Worm (Caenorhabditis elegans) whole organism, midembryonic: ENCODE measurements around the gene vpat-1.

Experiments
- T22C8.4 ChIP-seq: fragments of 200-800 bp; sonication (Bioruptor generic); IDR thresholded peaks from 2 replicates; pipeline ENCODE4 v1.3.6; 2022; ENCODE audit warnings: missing genetic modification characterization, missing compliant biosample characterization
- cog-1 ChIP-seq: sonication (generic microtip); optimal IDR thresholded peaks from 2 replicates; lab custom pipeline; 2016; ENCODE audit warnings: missing genetic modification characterization, missing compliant biosample characterization
- flt-1 ChIP-seq: fragments of 200-800 bp; sonication (Bioruptor generic); IDR thresholded peaks from 2 replicates; pipeline ENCODE4 v1.3.6; 2022; ENCODE audit warnings: missing genetic modification characterization, missing compliant biosample characterization
- klf-2 ChIP-seq: fragments of 200-800 bp; sonication (Bioruptor generic); conservative IDR thresholded peaks from 2 replicates; pipeline ENCODE4 v1.3.6; 2022; ENCODE audit warnings: missing genetic modification reagents, missing genetic modification characterization, missing compliant biosample characterization
- med-1 ChIP-seq: sonication (generic microtip); optimal IDR thresholded peaks from 2 replicates; lab custom pipeline; 2017; ENCODE audit warnings: missing genetic modification characterization, mild to moderate bottlenecking, missing compliant biosample characterization, antibody characterized with exemption, missing genetic modification reagents; ENCODE audit not compliant: insufficient read depth
- ref-1 ChIP-seq: fragments of 200-800 bp; sonication (Bioruptor generic); conservative IDR thresholded peaks from 2 replicates; pipeline ENCODE4 v1.3.6; 2022; ENCODE audit warnings: missing genetic modification reagents, missing genetic modification characterization, missing compliant biosample characterization
- tab-1 ChIP-seq: fragments of 200-800 bp; sonication (Bioruptor generic); IDR thresholded peaks from 2 replicates; pipeline ENCODE4 v1.3.6; 2022; ENCODE audit warnings: missing genetic modification characterization, missing compliant biosample characterization
- ztf-23 ChIP-seq: fragments of 200-800 bp; sonication (Bioruptor generic); IDR thresholded peaks from 2 replicates; pipeline ENCODE4 v1.3.6; 2022; ENCODE audit warnings: missing genetic modification reagents, missing genetic modification characterization, missing compliant biosample characterization
- ztf-29 ChIP-seq: fragments of 200-800 bp; sonication (Bioruptor generic); IDR thresholded peaks from 2 replicates; pipeline ENCODE4 v1.3.6; 2022; ENCODE audit warnings: missing genetic modification reagents, missing genetic modification characterization, missing compliant biosample characterization

vpat-1 gene

ce11 chrX:994678-995077 is 51.3 kb downstream of the vpat-1 start:
- TF ChIP-seq ztf-23 (GFP tag; lab: Robert Waterston, UW) (no peak), T22C8.4 (GFP tag; lab: Robert Waterston, UW) (no peak), cog-1 (no peak), flt-1 (GFP tag; lab: Robert Waterston, UW) (no peak), ref-1 (GFP tag; lab: Robert Waterston, UW) (no peak), med-1 (GFP tag; lab: Kevin White, UChicago) (no peak), ztf-29 (GFP tag; lab: Robert Waterston, UW) (no peak), tab-1 (GFP tag; lab: Robert Waterston, UW) (no peak), klf-2 (GFP tag; lab: Robert Waterston, UW) (no peak)

- TF ChIP-seq tab-1 (GFP tag; lab: Robert Waterston, UW) (0 out of 2 replicates have a peak, but pooled peaks have one; percentile 57), cog-1 (peak; percentile 37), ref-1 (GFP tag; lab: Robert Waterston, UW) (no peak), klf-2 (GFP tag; lab: Robert Waterston, UW) (0 out of 2 replicates have a peak, but pooled peaks have one; percentile 14), ztf-29 (GFP tag; lab: Robert Waterston, UW) (peak; percentile 26; the same call in 1 of the 2 replicates), flt-1 (GFP tag; lab: Robert Waterston, UW) (peak; percentile 60; the same call in 1 of the 2 replicates)
These were observed 53.2 kb downstream of the vpat-1 start for ce11 chrX:992650-993403.

- TF ChIP-seq T22C8.4 (GFP tag; lab: Robert Waterston, UW), result no peak
- TF ChIP-seq tab-1 (GFP tag; lab: Robert Waterston, UW), result no peak
- no peak for TF ChIP-seq ztf-29 (GFP tag; lab: Robert Waterston, UW)
- TF ChIP-seq cog-1, result no peak
- TF ChIP-seq flt-1 (GFP tag; lab: Robert Waterston, UW), result no peak
- TF ChIP-seq ztf-23 (GFP tag; lab: Robert Waterston, UW), result no peak
- TF ChIP-seq med-1 (GFP tag; lab: Kevin White, UChicago), result no peak
- no peak for TF ChIP-seq klf-2 (GFP tag; lab: Robert Waterston, UW)
- no peak for TF ChIP-seq ref-1 (GFP tag; lab: Robert Waterston, UW)
These were observed 54.7 kb downstream of the vpat-1 start, which contains the start of the genes C09E10.3 and dgk-1 for ce11 chrX:991274-991673. Gene C09E10.3 (minus strand): TSS chrX:991374. Gene dgk-1 (minus strand): TSS chrX:991456.
